Worm (Caenorhabditis elegans) whole organism, L3 larva: ENCODE measurements around the gene F49H6.17.

Experiments
- R02D3.7 ChIP-seq: fragments of 150-350 bp; optimal IDR thresholded peaks from 2 replicates; lab custom pipeline; 2014; ENCODE audit warnings: missing biosample characterization, missing genetic modification characterization
- ZK546.5 ChIP-seq: sonication (generic microtip); optimal IDR thresholded peaks from 2 replicates; lab custom pipeline; 2017; ENCODE audit warnings: missing biosample characterization, missing genetic modification characterization
- aly-2 ChIP-seq: fragments of 150-350 bp; optimal IDR thresholded peaks from 2 replicates; lab custom pipeline; 2014; ENCODE audit warnings: missing biosample characterization, missing genetic modification characterization
- ama-1 ChIP-seq: fragments of 150-350 bp; optimal IDR thresholded peaks from 2 replicates; lab custom pipeline; 2018
- ceh-16 ChIP-seq: sonication (generic microtip); optimal IDR thresholded peaks from 2 replicates; lab custom pipeline; 2017; ENCODE audit warnings: missing biosample characterization, missing genetic modification characterization
- ceh-28 ChIP-seq: fragments of 150-350 bp; optimal IDR thresholded peaks from 2 replicates; lab custom pipeline; 2014; ENCODE audit warnings: missing biosample characterization, missing genetic modification reagents, missing genetic modification characterization
- ceh-82 ChIP-seq: fragments of 150-350 bp; optimal IDR thresholded peaks from 2 replicates; lab custom pipeline; 2014; ENCODE audit warnings: missing biosample characterization, missing genetic modification characterization
- ceh-9 ChIP-seq: sonication (generic microtip); optimal IDR thresholded peaks from 2 replicates; lab custom pipeline; 2018; ENCODE audit warnings: missing biosample characterization, missing genetic modification characterization
- daf-12 ChIP-seq: fragments of 150-350 bp; optimal IDR thresholded peaks from 2 replicates; lab custom pipeline; 2014; ENCODE audit warnings: missing biosample characterization, missing genetic modification reagents, missing genetic modification characterization
- egl-27 ChIP-seq: sonication (generic microtip); optimal IDR thresholded peaks from 4 replicates; lab custom pipeline; 2017; ENCODE audit warnings: missing biosample characterization, missing genetic modification reagents, missing genetic modification characterization
- elt-3 ChIP-seq, 3 experiments: fragments of 150-350 bp in 1 of 3; sonication (generic microtip) in 2 of 3; optimal IDR thresholded peaks; 2 replicates in 2 of 3; 4 replicates in 1 of 3; lab custom pipeline; 2014 to 2017; ENCODE audit warnings: missing biosample characterization in 3 of 3, missing genetic modification characterization in 3 of 3
- fkh-2 ChIP-seq: fragments of 150-350 bp; optimal IDR thresholded peaks from 2 replicates; lab custom pipeline; 2014; ENCODE audit warnings: missing biosample characterization, missing genetic modification reagents, missing genetic modification characterization
- fos-1 ChIP-seq: fragments of 150-350 bp; optimal IDR thresholded peaks from 2 replicates; lab custom pipeline; 2014; ENCODE audit warnings: missing biosample characterization, missing genetic modification characterization
- hmg-11 ChIP-seq: sonication (generic microtip); optimal IDR thresholded peaks from 2 replicates; lab custom pipeline; 2016; ENCODE audit warnings: missing genetic modification characterization, missing compliant biosample characterization
- jun-1 ChIP-seq: fragments of 150-350 bp; optimal IDR thresholded peaks from 2 replicates; lab custom pipeline; 2014; ENCODE audit warnings: missing biosample characterization, missing genetic modification reagents, missing genetic modification characterization
- lin-15B ChIP-seq: fragments of 150-350 bp; optimal IDR thresholded peaks from 2 replicates; lab custom pipeline; 2014; ENCODE audit warnings: missing biosample characterization, missing genetic modification characterization
- lin-39 ChIP-seq: fragments of 150-350 bp; optimal IDR thresholded peaks from 2 replicates; lab custom pipeline; 2018; ENCODE audit warnings: missing biosample characterization, missing genetic modification reagents, missing genetic modification characterization
- lsy-12 ChIP-seq: sonication (generic microtip); optimal IDR thresholded peaks from 2 replicates; lab custom pipeline; 2016; ENCODE audit warnings: mild to moderate bottlenecking, missing genetic modification characterization, missing compliant biosample characterization
- mdl-1 ChIP-seq: fragments of 150-350 bp; optimal IDR thresholded peaks from 2 replicates; lab custom pipeline; 2014; ENCODE audit warnings: missing biosample characterization, missing genetic modification characterization
- mml-1 ChIP-seq: fragments of 150-350 bp; sonication (generic microtip); optimal IDR thresholded peaks from 3 replicates; lab custom pipeline; 2014; ENCODE audit warnings: missing biosample characterization, missing genetic modification characterization
- nfya-1 ChIP-seq: sonication (generic microtip); optimal IDR thresholded peaks from 2 replicates; lab custom pipeline; 2017; ENCODE audit warnings: missing genetic modification characterization, mild to moderate bottlenecking, missing compliant biosample characterization, antibody characterized with exemption, moderate library complexity; ENCODE audit not compliant: insufficient read depth
- nhr-11 ChIP-seq: fragments of 150-350 bp; optimal IDR thresholded peaks from 2 replicates; lab custom pipeline; 2014; ENCODE audit warnings: missing biosample characterization, missing genetic modification characterization
- nhr-12 ChIP-seq: fragments of 150-350 bp; optimal IDR thresholded peaks from 2 replicates; lab custom pipeline; 2014; ENCODE audit warnings: missing biosample characterization, missing genetic modification characterization
- nhr-23 ChIP-seq: fragments of 150-350 bp; optimal IDR thresholded peaks from 2 replicates; lab custom pipeline; 2014; ENCODE audit warnings: missing biosample characterization, missing genetic modification reagents, missing genetic modification characterization
- nhr-237 ChIP-seq: fragments of 150-350 bp; optimal IDR thresholded peaks from 2 replicates; lab custom pipeline; 2014; ENCODE audit warnings: missing biosample characterization, missing genetic modification characterization
- nhr-43 ChIP-seq: sonication (generic microtip); optimal IDR thresholded peaks from 2 replicates; lab custom pipeline; 2016; ENCODE audit warnings: mild to moderate bottlenecking, missing genetic modification characterization, missing compliant biosample characterization; ENCODE audit not compliant: poor library complexity, severe bottlenecking
- nhr-67 ChIP-seq: fragments of 150-350 bp; optimal IDR thresholded peaks from 2 replicates; lab custom pipeline; 2014; ENCODE audit warnings: missing biosample characterization, missing genetic modification characterization
- nhr-76 ChIP-seq: fragments of 150-350 bp; sonication (generic microtip); optimal IDR thresholded peaks from 5 replicates; lab custom pipeline; 2014; ENCODE audit warnings: missing biosample characterization, missing genetic modification characterization
- nhr-77 ChIP-seq: fragments of 150-350 bp; optimal IDR thresholded peaks from 2 replicates; lab custom pipeline; 2014; ENCODE audit warnings: missing biosample characterization, missing genetic modification characterization
- pha-4 ChIP-seq: fragments of 150-350 bp; optimal IDR thresholded peaks from 2 replicates; lab custom pipeline; 2014; ENCODE audit warnings: missing biosample characterization, missing genetic modification reagents, missing genetic modification characterization
- sea-2 ChIP-seq: fragments of 150-350 bp; sonication (generic microtip); optimal IDR thresholded peaks from 4 replicates; lab custom pipeline; 2014; ENCODE audit warnings: missing biosample characterization, missing genetic modification reagents, missing genetic modification characterization
- skn-1 ChIP-seq: fragments of 150-350 bp; optimal IDR thresholded peaks from 2 replicates; lab custom pipeline; 2014; ENCODE audit warnings: missing biosample characterization, missing genetic modification characterization
- snpc-4 ChIP-seq: fragments of 150-350 bp; optimal IDR thresholded peaks from 2 replicates; lab custom pipeline; 2014; ENCODE audit warnings: missing biosample characterization, missing genetic modification characterization
- tbx-2 ChIP-seq: sonication (generic microtip); optimal IDR thresholded peaks from 2 replicates; lab custom pipeline; 2016; ENCODE audit warnings: mild to moderate bottlenecking, missing genetic modification characterization, missing compliant biosample characterization
- unc-62 ChIP-seq: fragments of 150-350 bp; sonication (generic microtip); optimal IDR thresholded peaks from 4 replicates; lab custom pipeline; 2014; ENCODE audit warnings: missing biosample characterization, missing genetic modification reagents, missing genetic modification characterization
- zag-1 ChIP-seq: fragments of 150-350 bp; optimal IDR thresholded peaks from 2 replicates; lab custom pipeline; 2014; ENCODE audit warnings: missing biosample characterization, missing genetic modification characterization
- ztf-11 ChIP-seq: fragments of 150-350 bp; optimal IDR thresholded peaks from 2 replicates; lab custom pipeline; 2014; ENCODE audit warnings: missing biosample characterization, missing genetic modification characterization
- ztf-4 ChIP-seq: fragments of 150-350 bp; optimal IDR thresholded peaks from 2 replicates; lab custom pipeline; 2014; ENCODE audit warnings: missing biosample characterization, missing genetic modification characterization

The F49H6.17 gene

ce11 chrV:17019690-17020089 lies at the start of gene F49H6.17:
Gene F49H6.17 (plus strand): TSS chrV:17019990.
- no peak for TF ChIP-seq ztf-4 (tag; lab: Kevin White, UChicago)
- TF ChIP-seq mdl-1, result no peak
- TF ChIP-seq ceh-28 (tag; lab: Kevin White, UChicago), result no peak
- TF ChIP-seq skn-1 (tag; lab: Kevin White, UChicago), result no peak
- no peak for TF ChIP-seq nhr-11 (tag; lab: Kevin White, UChicago)
- no peak for TF ChIP-seq mml-1 (tag; lab: Kevin White, UChicago)
- no peak for TF ChIP-seq nhr-23 (tag; lab: Kevin White, UChicago)
- TF ChIP-seq fkh-2 (tag; lab: Kevin White, UChicago), result no peak
- no peak for TF ChIP-seq nhr-77 (tag; lab: Kevin White, UChicago)
- no peak for TF ChIP-seq ceh-9 (tag; lab: Kevin White, UChicago)
- no peak for TF ChIP-seq zag-1 (tag; lab: Kevin White, UChicago)

- TF ChIP-seq nhr-67 (tag; lab: Kevin White, UChicago), result no peak
- TF ChIP-seq nhr-43 (tag; lab: Kevin White, UChicago), result no peak
- no peak for TF ChIP-seq nhr-23 (tag; lab: Kevin White, UChicago)
- no peak for TF ChIP-seq nhr-76 (tag; lab: Kevin White, UChicago)
- TF ChIP-seq snpc-4 (tag; lab: Kevin White, UChicago), result no peak
- no peak for TF ChIP-seq egl-27 (tag; lab: Kevin White, UChicago)
- TF ChIP-seq unc-62 (GFP tag; lab: Kevin White, UChicago), result no peak
- no peak for TF ChIP-seq skn-1 (tag; lab: Kevin White, UChicago)
- TF ChIP-seq ceh-9 (tag; lab: Kevin White, UChicago), result no peak
- TF ChIP-seq hmg-11 (tag; lab: Kevin White, UChicago), result no peak
- TF ChIP-seq nhr-11 (tag; lab: Kevin White, UChicago), result no peak
- no peak for TF ChIP-seq ceh-16 (tag; lab: Kevin White, UChicago)
- no peak for TF ChIP-seq sea-2 (GFP tag; lab: Kevin White, UChicago)
- no peak for TF ChIP-seq tbx-2 (tag; lab: Kevin White, UChicago)
- no peak for TF ChIP-seq nhr-77 (tag; lab: Kevin White, UChicago)
- no peak for TF ChIP-seq elt-3 (tag; optimal IDR thresholded peaks at IDR 0.05; lab: Kevin White, UChicago)
- no peak for TF ChIP-seq mdl-1
- TF ChIP-seq ama-1 (lab: Kevin White, UChicago), result no peak
- no peak for TF ChIP-seq nhr-237 (tag; lab: Kevin White, UChicago)
Measured at ce11 chrV:16972134-16972533, 47.7 kb upstream of the F49H6.17 start, which contains the start of gene srh-119. Gene srh-119 (plus strand): TSS chrV:16972434.

ce11 chrV:16973338-16973737 lies 46.5 kb upstream of the F49H6.17 start:
- TF ChIP-seq nhr-77 (tag; lab: Kevin White, UChicago), result no peak
- TF ChIP-seq ZK546.5 (tag; lab: Kevin White, UChicago), result no peak
- no peak for TF ChIP-seq R02D3.7
- TF ChIP-seq unc-62 (GFP tag; lab: Kevin White, UChicago), result no peak
- TF ChIP-seq nhr-23 (tag; lab: Kevin White, UChicago), result no peak
- no peak for TF ChIP-seq nhr-76 (tag; lab: Kevin White, UChicago)
- TF ChIP-seq mdl-1, result no peak
- no peak for TF ChIP-seq nfya-1 (tag; lab: Kevin White, UChicago)
- no peak for TF ChIP-seq elt-3 (tag; optimal IDR thresholded peaks at IDR 0.05; lab: Kevin White, UChicago)
- TF ChIP-seq daf-12, result no peak
- no peak for TF ChIP-seq lin-39
- no peak for TF ChIP-seq ceh-28 (tag; lab: Kevin White, UChicago)
- no peak for TF ChIP-seq sea-2 (GFP tag; lab: Kevin White, UChicago)
- TF ChIP-seq nhr-237 (tag; lab: Kevin White, UChicago), result no peak
- no peak for TF ChIP-seq zag-1 (tag; lab: Kevin White, UChicago)
- TF ChIP-seq ceh-82 (tag; lab: Kevin White, UChicago), result no peak
- TF ChIP-seq lin-15B (tag; lab: Kevin White, UChicago), result no peak
- TF ChIP-seq jun-1 (tag; lab: Kevin White, UChicago), result no peak
- no peak for TF ChIP-seq aly-2 (tag; lab: Kevin White, UChicago)
- no peak for TF ChIP-seq ztf-11

ce11 chrV:16974919-16975318 lies 44.9 kb upstream of the F49H6.17 start, which contains the start of gene srx-54:
Gene srx-54 (plus strand): TSS chrV:16975219.
- TF ChIP-seq ceh-28 (tag; lab: Kevin White, UChicago) (no peak), nhr-12 (tag; lab: Kevin White, UChicago) (no peak), nhr-11 (tag; lab: Kevin White, UChicago) (no peak), nhr-237 (tag; lab: Kevin White, UChicago) (no peak), fkh-2 (tag; lab: Kevin White, UChicago) (no peak), mml-1 (tag; lab: Kevin White, UChicago) (no peak), lin-39 (no peak), daf-12 (no peak), lin-15B (tag; lab: Kevin White, UChicago) (no peak), pha-4 (tag; lab: Kevin White, UChicago) (no peak), lsy-12 (tag; lab: Kevin White, UChicago) (no peak), ztf-11 (no peak), R02D3.7 (no peak), fos-1 (tag; lab: Kevin White, UChicago) (no peak), ceh-16 (tag; lab: Kevin White, UChicago) (no peak), ama-1 (lab: Kevin White, UChicago) (no peak), sea-2 (GFP tag; lab: Kevin White, UChicago) (no peak), egl-27 (tag; lab: Kevin White, UChicago) (no peak), unc-62 (GFP tag; lab: Kevin White, UChicago) (no peak)
